Worm (Caenorhabditis elegans): ENCODE data around the gene mpc-1.
"Not testable (repeated sequence)": the region's sequence is repeated elsewhere in the genome, so short reads cannot be mapped to it uniquely, and the experiment has no call there.

Gene mpc-1

DNA sequence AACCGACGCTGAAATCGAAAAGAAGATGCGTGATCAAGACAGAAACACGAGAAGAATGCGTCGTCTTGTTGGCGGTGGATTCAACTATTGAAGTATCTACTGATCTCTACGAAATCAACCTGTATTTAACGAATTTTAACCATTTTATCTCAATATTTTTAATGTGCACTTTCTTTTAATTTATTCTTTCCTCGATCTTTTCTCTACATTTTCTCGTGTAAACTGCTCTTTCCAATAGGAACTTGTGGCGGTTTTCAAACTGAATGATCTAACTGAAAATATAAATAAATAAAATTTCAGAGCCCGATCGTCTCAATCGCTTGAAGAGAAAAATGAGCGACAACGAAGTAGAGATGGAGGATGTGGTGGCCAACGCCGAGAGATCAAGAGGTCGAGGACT lies 7.3 kb upstream of the mpc-1 start, which contains the start of gene rnp-4:
Gene rnp-4, plus strand, starts transcription at position 301 of the 400 bp plus-strand sequence.
- no peak for TF ChIP-seq ZK546.5 (tag; optimal IDR thresholded peaks at IDR 0.05)
- no peak for TF ChIP-seq dmd-4 (tag; optimal IDR thresholded peaks at IDR 0.05)
- TF ChIP-seq alr-1 (tag; optimal IDR thresholded peaks at IDR 0.05), result no peak
- TF ChIP-seq nhr-129 (tag; optimal IDR thresholded peaks at IDR 0.05), result no peak
- TF ChIP-seq ceh-82 (tag; optimal IDR thresholded peaks at IDR 0.05), result no peak
- TF ChIP-seq nhr-77 (tag; optimal IDR thresholded peaks at IDR 0.05), result no peak
- no peak for TF ChIP-seq ceh-16 (tag; optimal IDR thresholded peaks at IDR 0.05)
- TF ChIP-seq elt-1 (tag; optimal IDR thresholded peaks at IDR 0.05), result no peak
- no peak for TF ChIP-seq C34F6.9 (tag; optimal IDR thresholded peaks at IDR 0.05)
- TF ChIP-seq blmp-1 (tag; optimal IDR thresholded peaks at IDR 0.05; ENCODE audit: insufficient read depth), result no peak
- no peak for TF ChIP-seq egl-27 (tag; optimal IDR thresholded peaks at IDR 0.05)
- TF ChIP-seq lin-11 (tag; optimal IDR thresholded peaks at IDR 0.05), result no peak
- TF ChIP-seq unc-55 (GFP tag; optimal IDR thresholded peaks at IDR 0.05), result no peak
- TF ChIP-seq mdl-1 (tag; optimal IDR thresholded peaks at IDR 0.05), result no peak
- no peak for TF ChIP-seq nhr-11 (tag; optimal IDR thresholded peaks at IDR 0.05)
- TF ChIP-seq unc-39 (tag; optimal IDR thresholded peaks at IDR 0.05), result no peak
- no peak for TF ChIP-seq F13H6.1 (tag; optimal IDR thresholded peaks at IDR 0.05)
- TF ChIP-seq zag-1 (tag; optimal IDR thresholded peaks at IDR 0.05), result no peak
- no peak for TF ChIP-seq gmeb-1 (tag; optimal IDR thresholded peaks at IDR 0.05)

DNA sequence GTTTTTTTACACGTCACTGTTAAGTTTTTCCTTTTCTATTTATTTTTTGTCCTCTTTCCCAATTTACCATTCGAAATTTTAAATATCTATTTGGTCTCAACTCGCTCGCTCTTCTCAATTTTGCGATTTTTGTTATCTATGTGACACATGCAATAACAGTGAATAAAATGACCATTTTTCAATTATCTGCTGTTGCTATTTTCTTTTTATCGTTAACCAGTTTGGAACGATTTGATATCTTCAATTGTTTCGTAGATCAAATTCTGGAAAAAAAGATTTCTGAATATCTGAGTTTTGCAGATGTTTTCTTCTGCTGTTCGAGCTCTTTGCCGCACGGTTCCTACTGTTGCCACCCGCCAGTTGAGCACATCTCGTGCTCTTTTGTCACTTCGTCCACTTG lies 6.1 kb upstream of the mpc-1 start, which contains the start of gene prdx-3:
Gene prdx-3, plus strand, starts transcription at position 301 of the 400 bp plus-strand sequence.
- TF ChIP-seq snpc-4 (tag; optimal IDR thresholded peaks at IDR 0.05) (no peak), elt-3 (tag; optimal IDR thresholded peaks at IDR 0.05) (no peak)

DNA sequence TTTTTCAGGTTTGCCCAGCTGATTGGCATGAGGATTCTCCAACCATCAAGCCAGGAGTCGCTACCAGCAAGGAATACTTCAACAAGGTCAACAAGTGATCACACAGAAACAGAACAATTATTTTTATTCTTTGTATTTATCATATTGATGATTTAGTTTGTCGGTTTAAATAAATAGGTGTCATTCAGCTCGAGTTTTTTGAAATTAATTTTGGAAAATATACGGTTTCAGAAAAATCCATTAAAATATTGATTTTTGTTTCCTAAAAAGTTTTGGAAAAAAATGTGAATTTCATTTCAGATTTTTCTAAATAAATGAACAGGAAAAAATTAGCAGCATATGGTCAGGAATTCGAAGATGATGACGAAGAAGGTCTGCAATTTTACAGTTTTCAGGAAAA lies 5.0 kb upstream of the mpc-1 start, which contains the start of gene gpch-1:
Gene gpch-1, plus strand, starts transcription at position 301 of the 400 bp plus-strand sequence.
- TF ChIP-seq crh-2 (tag; optimal IDR thresholded peaks at IDR 0.05) (no peak), ZK546.5 (tag; optimal IDR thresholded peaks at IDR 0.05) (no peak)

DNA sequence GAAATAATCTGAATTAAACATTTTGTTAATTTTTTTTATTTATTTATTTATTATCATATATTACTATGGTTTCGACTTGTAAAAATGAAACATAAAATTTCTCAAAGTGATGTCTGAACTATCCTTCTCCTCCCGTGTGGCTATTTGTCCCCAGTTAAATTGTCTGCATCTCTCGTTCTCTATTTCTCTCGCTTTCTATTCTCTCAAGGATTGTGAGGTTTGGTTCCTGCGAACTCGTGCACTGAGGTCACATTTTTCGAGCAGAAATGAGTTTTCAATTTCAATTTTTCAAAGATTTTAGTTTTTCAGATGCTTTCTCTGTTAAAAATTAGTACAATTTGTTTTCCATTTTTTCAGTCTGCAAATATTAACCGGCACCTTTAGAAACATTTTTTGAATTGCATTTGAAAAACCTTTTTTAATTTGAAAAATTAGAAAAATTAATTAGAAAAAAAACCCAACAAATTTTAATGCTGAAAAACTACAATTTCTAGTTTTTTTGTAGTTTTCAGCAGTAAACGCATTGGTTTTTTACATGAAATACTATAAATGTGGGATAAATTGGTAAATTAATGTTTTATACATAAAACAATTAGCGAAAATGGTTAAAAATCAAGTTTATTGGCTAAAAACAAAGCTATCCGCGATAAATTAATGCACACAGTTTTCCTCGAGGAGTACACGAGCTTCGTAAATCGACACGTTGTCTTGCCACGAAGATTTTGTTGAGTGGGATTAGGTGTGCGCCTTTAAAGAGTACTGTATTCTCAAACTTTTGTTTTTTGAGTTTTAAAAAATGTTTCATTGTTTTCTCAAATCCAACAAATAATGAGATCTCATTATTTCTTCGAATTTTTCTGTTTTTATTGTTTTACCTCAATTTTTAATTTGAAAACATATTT lies 898 bp upstream of the mpc-1 start:
- TF ChIP-seq ama-1 (optimal IDR thresholded peaks at IDR 0.05), result no peak
- peak; percentile 95 for TF ChIP-seq sma-9 (GFP tag; optimal IDR thresholded peaks at IDR 0.05)
- TF ChIP-seq sma-9 (tag; optimal IDR thresholded peaks at IDR 0.05), result no peak
- peak in 1 of 2 experiments; percentile 54 for TF ChIP-seq lsy-2 (tag; optimal IDR thresholded peaks at IDR 0.05)
- peak; percentile 57 for TF ChIP-seq C34F6.9 (tag; optimal IDR thresholded peaks at IDR 0.05)
- TF ChIP-seq fos-1 (tag; optimal IDR thresholded peaks at IDR 0.05), result peak; percentile 18
- TF ChIP-seq zag-1 (tag; optimal IDR thresholded peaks at IDR 0.05), result no peak
- no peak for TF ChIP-seq alr-1 (tag; optimal IDR thresholded peaks at IDR 0.05)
- TF ChIP-seq crh-2 (tag; optimal IDR thresholded peaks at IDR 0.05), result peak; percentile 22
- TF ChIP-seq nhr-129 (tag; optimal IDR thresholded peaks at IDR 0.05), result peak; percentile 64
- no peak for TF ChIP-seq ztf-1 (GFP tag; conservative IDR thresholded peaks at IDR 0.05)
- peak; percentile 12 for TF ChIP-seq unc-55 (GFP tag; optimal IDR thresholded peaks at IDR 0.05)
- TF ChIP-seq R02D3.7 (tag; optimal IDR thresholded peaks at IDR 0.05), result no peak
- TF ChIP-seq ceh-16 (tag; optimal IDR thresholded peaks at IDR 0.05), result no peak
- TF ChIP-seq lin-13 (GFP tag; optimal IDR thresholded peaks at IDR 0.05), result peak; percentile 43
- no peak for TF ChIP-seq nhr-23 (tag; optimal IDR thresholded peaks at IDR 0.05)
- TF ChIP-seq snpc-4 (tag; optimal IDR thresholded peaks at IDR 0.05), result peak; percentile 26
- TF ChIP-seq nhr-21 (tag; optimal IDR thresholded peaks at IDR 0.05), result no peak
- TF ChIP-seq mab-5 (tag; optimal IDR thresholded peaks at IDR 0.05), result no peak
- peak; percentile 59 for TF ChIP-seq F13H6.1 (tag; optimal IDR thresholded peaks at IDR 0.05)

DNA sequence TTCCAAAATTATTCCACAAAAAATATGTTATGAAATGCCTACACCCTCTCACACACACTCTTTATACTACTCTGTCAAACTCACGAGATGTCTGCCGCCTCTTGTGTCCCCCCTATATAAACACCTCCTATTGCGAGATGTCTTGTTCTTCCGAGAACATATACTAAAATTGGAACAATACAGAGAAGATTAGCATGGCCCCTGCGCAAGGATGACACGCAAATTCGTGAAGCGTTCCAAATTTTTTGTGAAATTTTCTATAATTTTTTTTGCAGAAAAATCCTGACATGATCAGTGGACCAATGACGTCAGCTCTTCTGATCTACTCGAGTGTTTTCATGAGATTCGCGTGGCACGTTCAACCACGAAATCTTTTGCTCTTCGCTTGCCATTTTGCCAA lies 784 bp downstream of the mpc-1 start:
- peak; percentile 46 to 73 for TF ChIP-seq lsy-2 (tag; optimal IDR thresholded peaks at IDR 0.05)
- TF ChIP-seq snpc-4 (tag; optimal IDR thresholded peaks at IDR 0.05), result peak; percentile 97
- peak; percentile 69 for TF ChIP-seq unc-55 (GFP tag; optimal IDR thresholded peaks at IDR 0.05)
- TF ChIP-seq nhr-21 (tag; optimal IDR thresholded peaks at IDR 0.05), result peak; percentile 17
- peak; percentile 13 for TF ChIP-seq egl-27 (tag; optimal IDR thresholded peaks at IDR 0.05)
- TF ChIP-seq nhr-25 (tag; optimal IDR thresholded peaks at IDR 0.05), result peak; percentile 37
- TF ChIP-seq sma-3 (GFP tag; optimal IDR thresholded peaks at IDR 0.05), result peak; percentile 40
- TF ChIP-seq lin-13 (GFP tag; optimal IDR thresholded peaks at IDR 0.05), result peak; percentile 38
- TF ChIP-seq C34F6.9 (tag; optimal IDR thresholded peaks at IDR 0.05), result peak; percentile 73
- TF ChIP-seq nhr-129 (tag; optimal IDR thresholded peaks at IDR 0.05), result peak; percentile 32
- peak; percentile 53 for TF ChIP-seq gmeb-1 (tag; optimal IDR thresholded peaks at IDR 0.05)
- TF ChIP-seq nhr-6 (tag; optimal IDR thresholded peaks at IDR 0.05), result peak; percentile 16
- TF ChIP-seq F13H6.1 (tag; optimal IDR thresholded peaks at IDR 0.05), result peak; percentile 45
- TF ChIP-seq crh-2 (tag; optimal IDR thresholded peaks at IDR 0.05), result peak; percentile 36
- peak; percentile 36 for TF ChIP-seq Y55F3AM.14 (GFP tag; optimal IDR thresholded peaks at IDR 0.05)
- peak; percentile 12 for TF ChIP-seq fos-1 (tag; optimal IDR thresholded peaks at IDR 0.05)
- peak; percentile 79 for TF ChIP-seq sma-9 (GFP tag; optimal IDR thresholded peaks at IDR 0.05)
- not testable (repeated sequence) for TF ChIP-seq sma-9 (tag; optimal IDR thresholded peaks at IDR 0.05)

Data from whole organism, L2 larva.